Fruit fly (Drosophila melanogaster): Measurements from ENCODE around the gene capt.

capt gene

DNA sequence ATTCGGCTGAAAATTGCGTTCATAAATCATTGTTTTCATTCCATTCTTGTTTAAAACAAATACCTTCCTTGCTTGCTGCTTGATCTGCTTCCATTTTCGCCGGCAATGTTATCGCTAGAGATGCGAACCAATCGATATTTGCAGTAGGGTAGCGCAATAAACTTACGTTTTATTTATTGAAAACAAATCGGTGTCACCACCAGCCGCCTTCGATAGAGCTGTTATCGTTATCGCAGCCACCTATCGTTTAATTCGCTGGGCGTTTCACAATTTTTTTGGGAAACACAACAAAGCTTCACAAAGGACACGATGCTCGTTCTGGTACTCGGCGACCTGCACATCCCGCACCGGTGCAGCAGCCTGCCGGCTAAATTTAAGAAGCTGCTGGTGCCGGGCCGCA lies 7.5 kb downstream of the capt start, which contains the start of the genes Tfb4 and Vps29 (continued):
- peak; percentile 36 for TF ChIP-seq CG13424 (tag; optimal IDR thresholded peaks at IDR 0.05)
- TF ChIP-seq CG13624 (GFP tag; optimal IDR thresholded peaks at IDR 0.05), result peak; percentile 63
- TF ChIP-seq CG30403 (GFP tag; optimal IDR thresholded peaks at IDR 0.05), result peak; percentile 51
- TF ChIP-seq Dip3 (GFP tag; optimal IDR thresholded peaks at IDR 0.05), result no peak
- TF ChIP-seq CG3847 (GFP tag; IDR thresholded peaks at IDR 0.05), result 0 out of 2 replicates have a peak, but pooled peaks have one; percentile 47
- TF ChIP-seq Myb (GFP tag; optimal IDR thresholded peaks at IDR 0.05), result peak; percentile 36
- TF ChIP-seq CG1024 (GFP tag; IDR thresholded peaks at IDR 0.05), result 0 out of 2 replicates have a peak, but pooled peaks have one; percentile 32
- peak; percentile 54; the same call in 1 of the 2 replicates for TF ChIP-seq Atf6 (GFP tag; IDR thresholded peaks at IDR 0.05)
- peak; percentile 52 for TF ChIP-seq vfl (GFP tag; optimal IDR thresholded peaks at IDR 0.05)
- no peak for TF ChIP-seq Dek (tag; optimal IDR thresholded peaks at IDR 0.05)
- peak; percentile 7 for TF ChIP-seq tx (GFP tag; optimal IDR thresholded peaks at IDR 0.05)
- peak; percentile 18 for TF ChIP-seq CG3065 (GFP tag; optimal IDR thresholded peaks at IDR 0.05)
- peak; percentile 49 for TF ChIP-seq Chrac-16 (GFP tag; optimal IDR thresholded peaks at IDR 0.05)
- no peak for TF ChIP-seq prd (optimal IDR thresholded peaks at IDR 0.05)
- peak; percentile 31; the same call in 1 of the 3 replicates for TF ChIP-seq prd (GFP tag; IDR thresholded peaks at IDR 0.05)
- peak; percentile 35 for TF ChIP-seq CG10979 (tag; optimal IDR thresholded peaks at IDR 0.05)
- peak; percentile 62; the same call in 1 of the 2 replicates for TF ChIP-seq rib (GFP tag; IDR thresholded peaks at IDR 0.05)
- TF ChIP-seq Bteb2 (GFP tag; optimal IDR thresholded peaks at IDR 0.05), result peak; percentile 32
- no peak for TF ChIP-seq ash1 (GFP tag; optimal IDR thresholded peaks at IDR 0.05)
- peak; percentile 44 for TF ChIP-seq CG7987 (GFP tag; optimal IDR thresholded peaks at IDR 0.05)
- TF ChIP-seq CG18599 (GFP tag; optimal IDR thresholded peaks at IDR 0.05), result peak; percentile 32
- TF ChIP-seq bab2 (GFP tag; optimal IDR thresholded peaks at IDR 0.05), result peak; percentile 64
- TF ChIP-seq crc (GFP tag; optimal IDR thresholded peaks at IDR 0.05), result peak; percentile 7
- TF ChIP-seq CG15269 (tag; optimal IDR thresholded peaks at IDR 0.05), result no peak
- peak; percentile 46; the same call in 1 of the 2 replicates for TF ChIP-seq H2.0 (GFP tag; IDR thresholded peaks at IDR 0.05)
- TF ChIP-seq Dll (GFP tag; IDR thresholded peaks at IDR 0.05; ENCODE audit: partially characterized antibody), result peak; percentile 84
- peak; percentile 56 for TF ChIP-seq B-H2 (GFP tag; optimal IDR thresholded peaks at IDR 0.05)
- no peak for TF ChIP-seq tio (GFP tag; optimal IDR thresholded peaks at IDR 0.05)
- TF ChIP-seq Bgb (GFP tag; IDR thresholded peaks at IDR 0.05; ENCODE audit: partially characterized antibody), result peak; percentile 94
- TF ChIP-seq CG3838 (GFP tag; optimal IDR thresholded peaks at IDR 0.05), result no peak
- no peak for TF ChIP-seq CG10543 (GFP tag; optimal IDR thresholded peaks at IDR 0.05)
- TF ChIP-seq CG18011 (GFP tag; optimal IDR thresholded peaks at IDR 0.05), result peak; percentile 37
- TF ChIP-seq nmo (GFP tag; optimal IDR thresholded peaks at IDR 0.05), result peak; percentile 3
- peak; percentile 68; the same call in 1 of the 3 replicates for TF ChIP-seq CG34422 (GFP tag; IDR thresholded peaks at IDR 0.05)
- peak; percentile 97 for TF ChIP-seq bbx (GFP tag; IDR thresholded peaks at IDR 0.05; ENCODE audit: partially characterized antibody)
- peak; percentile 11 for TF ChIP-seq dmrt11E (tag; optimal IDR thresholded peaks at IDR 0.05)
- peak; percentile 96 for TF ChIP-seq CG7963 (GFP tag; IDR thresholded peaks at IDR 0.05; ENCODE audit: partially characterized antibody)
- TF ChIP-seq Gug (GFP tag; IDR thresholded peaks at IDR 0.05), result peak; percentile 60; the same call in 1 of the 4 replicates
- TF ChIP-seq Drgx (GFP tag; IDR thresholded peaks at IDR 0.05), result 0 out of 2 replicates have a peak, but pooled peaks have one; percentile 34
- TF ChIP-seq CG11456 (GFP tag; IDR thresholded peaks at IDR 0.05), result peak; percentile 71; the same call in 2 of the 3 replicates
- TF ChIP-seq Nf-YA (GFP tag; IDR thresholded peaks at IDR 0.05), result no peak
- peak; percentile 41; the same call in 1 of the 2 replicates for TF ChIP-seq CG10366 (GFP tag; IDR thresholded peaks at IDR 0.05)
- TF ChIP-seq Opbp (GFP tag; IDR thresholded peaks at IDR 0.05; ENCODE audit: partially characterized antibody), result peak; percentile 94
- TF ChIP-seq CG12769 (tag; optimal IDR thresholded peaks at IDR 0.05), result no peak
- peak; percentile 33 for TF ChIP-seq CG10267 (tag; optimal IDR thresholded peaks at IDR 0.05)
- TF ChIP-seq sens (GFP tag), result peak; percentile 35
- TF ChIP-seq CG11504 (tag; optimal IDR thresholded peaks at IDR 0.05), result no peak
- TF ChIP-seq CG1647 (GFP tag; optimal IDR thresholded peaks at IDR 0.05), result no peak
- TF ChIP-seq phol (tag; optimal IDR thresholded peaks at IDR 0.05), result peak; percentile 48
- TF ChIP-seq CG11398 (GFP tag; optimal IDR thresholded peaks at IDR 0.05), result peak; percentile 25
